Worm (Caenorhabditis elegans) whole organism, mixed stage, embryonic: ENCODE results near the gene Y66D12A.16.

Source experiments
- bed-3 ChIP-seq: fragments of 200-800 bp; sonication (Bioruptor generic); optimal IDR thresholded peaks from 3 replicates; lab custom pipeline; 2018; ENCODE audit warnings: mild to moderate bottlenecking, missing genetic modification characterization, moderate library complexity, missing compliant biosample characterization
- blmp-1 ChIP-seq: fragments of 150-350 bp; optimal IDR thresholded peaks from 2 replicates; lab custom pipeline; 2014; ENCODE audit warnings: missing biosample characterization, missing genetic modification characterization
- ceh-43 ChIP-seq: fragments of 200-800 bp; sonication (Bioruptor generic); optimal IDR thresholded peaks from 2 replicates; lab custom pipeline; 2018; ENCODE audit warnings: mild to moderate bottlenecking, missing genetic modification characterization, moderate library complexity, missing compliant biosample characterization
- ces-1 ChIP-seq: fragments of 150-350 bp; optimal IDR thresholded peaks from 2 replicates; lab custom pipeline; 2014; ENCODE audit warnings: missing biosample characterization, missing genetic modification reagents, missing genetic modification characterization
- elt-3 ChIP-seq: fragments of 150-350 bp; optimal IDR thresholded peaks from 2 replicates; lab custom pipeline; 2014; ENCODE audit warnings: missing biosample characterization, missing genetic modification characterization
- flh-1 ChIP-seq: fragments of 200-800 bp; sonication (Bioruptor generic); optimal IDR thresholded peaks from 2 replicates; lab custom pipeline; 2018; ENCODE audit warnings: mild to moderate bottlenecking, missing genetic modification characterization, moderate library complexity, missing compliant biosample characterization
- lsy-2 ChIP-seq: fragments of 150-350 bp; optimal IDR thresholded peaks from 2 replicates; lab custom pipeline; 2014; ENCODE audit warnings: missing biosample characterization, missing genetic modification characterization
- mep-1 ChIP-seq: fragments of 150-350 bp; optimal IDR thresholded peaks from 2 replicates; lab custom pipeline; 2017; ENCODE audit warnings: missing biosample characterization, missing genetic modification reagents, missing genetic modification characterization, inconsistent platforms
- nhr-28 ChIP-seq: fragments of 150-350 bp; optimal IDR thresholded peaks from 2 replicates; lab custom pipeline; 2014; ENCODE audit warnings: missing biosample characterization, missing genetic modification characterization
- sptf-1 ChIP-seq: sonication (generic microtip); optimal IDR thresholded peaks from 2 replicates; lab custom pipeline; 2017; ENCODE audit warnings: mild to moderate bottlenecking, missing genetic modification characterization, moderate library complexity, missing compliant biosample characterization
- tbx-8 ChIP-seq: fragments of 200-800 bp; sonication (Bioruptor generic); optimal IDR thresholded peaks from 2 replicates; lab custom pipeline; 2018; ENCODE audit warnings: mild to moderate bottlenecking, missing genetic modification characterization, moderate library complexity, missing compliant biosample characterization
- unc-39 ChIP-seq: fragments of 150-350 bp; optimal IDR thresholded peaks from 2 replicates; lab custom pipeline; 2014; ENCODE audit warnings: missing biosample characterization, missing genetic modification characterization
- unc-62 ChIP-seq: fragments of 150-350 bp; optimal IDR thresholded peaks from 2 replicates; lab custom pipeline; 2014; ENCODE audit warnings: missing biosample characterization, missing genetic modification reagents, missing genetic modification characterization
- ztf-11 ChIP-seq: fragments of 150-350 bp; optimal IDR thresholded peaks from 2 replicates; lab custom pipeline; 2014; ENCODE audit warnings: missing biosample characterization, missing genetic modification characterization

DNA sequence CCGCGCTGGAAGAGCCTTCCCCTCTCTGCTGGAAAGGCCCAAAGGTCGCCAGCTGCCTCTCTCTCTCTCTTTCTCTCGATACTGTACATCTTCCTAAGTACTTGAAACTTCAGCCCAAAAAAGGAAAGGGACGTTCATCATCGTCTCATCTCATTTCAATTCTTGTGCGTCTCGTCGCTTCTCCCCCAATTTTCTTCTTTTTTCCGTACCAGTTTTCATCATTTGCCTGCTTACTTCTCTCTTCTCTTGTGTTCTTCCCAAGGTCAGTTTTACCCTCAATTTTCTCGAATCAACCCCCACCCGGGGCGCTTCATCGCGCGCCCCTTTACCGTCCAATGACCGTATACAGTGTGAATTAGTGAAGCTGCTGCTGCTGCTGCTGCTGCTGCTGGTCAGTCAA is 36.3 kb downstream of the Y66D12A.16 start:
- no peak for TF ChIP-seq ztf-11 (tag; lab: Kevin White, UChicago)
- no peak for TF ChIP-seq unc-39
- TF ChIP-seq unc-62 (GFP tag; lab: Kevin White, UChicago) = no peak
- TF ChIP-seq elt-3 = no peak
- no peak for TF ChIP-seq mep-1 (tag; lab: Kevin White, UChicago)
- no peak for TF ChIP-seq flh-1 (GFP tag; lab: Kevin White, UChicago)
- TF ChIP-seq nhr-28 (tag; lab: Kevin White, UChicago) = no peak
- no peak for TF ChIP-seq lsy-2
- TF ChIP-seq blmp-1 = no peak
- no peak for TF ChIP-seq ceh-43 (GFP tag; lab: Kevin White, UChicago)
- no peak for TF ChIP-seq tbx-8 (GFP tag; lab: Kevin White, UChicago)
- TF ChIP-seq bed-3 (GFP tag; lab: Kevin White, UChicago) = no peak
- TF ChIP-seq sptf-1 (tag; lab: Kevin White, UChicago) = no peak
- TF ChIP-seq ces-1 = no peak
